Fruit fly (Drosophila melanogaster): ENCODE measurements around the gene mib2.

mib2 gene

DNA sequence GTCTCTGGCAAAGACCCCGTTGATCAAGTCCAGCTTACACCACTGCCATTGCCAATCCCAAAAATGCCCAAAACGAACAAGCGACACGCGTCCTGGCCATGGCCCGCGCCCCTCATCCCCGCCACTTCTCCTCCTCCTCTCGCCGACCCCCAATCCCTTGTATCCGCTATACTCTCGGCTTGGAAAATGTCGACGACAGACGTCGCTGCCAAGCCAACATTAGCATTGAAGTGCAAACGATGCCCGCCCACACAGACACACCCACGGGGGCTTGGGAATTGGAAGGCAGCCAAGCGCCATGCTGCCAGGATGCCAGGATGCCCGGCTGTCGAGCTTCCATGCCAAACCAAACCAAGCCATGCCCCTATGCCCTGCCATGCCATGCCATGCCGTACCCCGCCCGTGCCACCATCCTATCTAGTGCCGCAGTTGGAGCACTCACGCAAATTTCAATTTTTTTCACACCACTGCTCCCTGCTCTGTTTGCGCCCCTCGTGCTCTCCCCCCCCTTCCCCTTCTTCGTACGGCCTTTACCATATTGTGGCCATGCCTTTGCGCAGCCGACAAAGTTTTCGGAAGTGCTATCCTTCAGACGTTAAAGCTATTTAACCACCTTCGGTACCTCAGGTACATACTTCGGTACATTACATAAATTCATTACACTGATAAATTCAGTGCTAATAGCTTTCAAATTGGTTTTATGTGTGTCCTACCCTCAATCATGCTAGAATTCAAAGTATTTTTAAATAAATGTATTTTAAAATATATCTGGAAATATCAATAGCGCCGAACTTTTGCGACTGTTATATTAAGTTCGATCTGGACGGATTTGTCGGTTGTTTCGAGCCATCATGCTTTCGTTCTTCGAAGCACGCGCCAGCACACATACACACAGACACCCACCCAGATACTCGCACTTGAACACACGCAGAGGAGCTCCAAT lies 12.7 kb upstream of the mib2 start (continued):
- TF ChIP-seq Gug (GFP tag; IDR thresholded peaks at IDR 0.05) (0 out of 2 replicates have a peak, but pooled peaks have one; percentile 8), CG6854 (GFP tag; optimal IDR thresholded peaks at IDR 0.05) (peak; percentile 61), topi (GFP tag; optimal IDR thresholded peaks at IDR 0.05) (peak; percentile 81), fd85E (GFP tag; optimal IDR thresholded peaks at IDR 0.05) (peak; percentile 1), pdm3 (GFP tag; optimal IDR thresholded peaks at IDR 0.05) (peak; percentile 84), CG8632 (GFP tag; optimal IDR thresholded peaks at IDR 0.05) (peak; percentile 84), OdsH (GFP tag; optimal IDR thresholded peaks at IDR 0.05) (peak; percentile 84), Blimp-1 (GFP tag; optimal IDR thresholded peaks at IDR 0.05) (peak; percentile 61), CG4318 (GFP tag; optimal IDR thresholded peaks at IDR 0.05) (peak; percentile 65), CG6792 (GFP tag; optimal IDR thresholded peaks at IDR 0.05) (peak; percentile 82), achi (GFP tag; optimal IDR thresholded peaks at IDR 0.05) (peak; percentile 87), CG11762 (GFP tag; optimal IDR thresholded peaks at IDR 0.05; ENCODE audit: insufficient read depth) (peak; percentile 57), vri (GFP tag; optimal IDR thresholded peaks at IDR 0.05) (peak; percentile 68), Hr39 (GFP tag; optimal IDR thresholded peaks at IDR 0.05) (peak; percentile 67), Hr4 (GFP tag; optimal IDR thresholded peaks at IDR 0.05) (peak; percentile 71), CG11902 (GFP tag; optimal IDR thresholded peaks at IDR 0.05) (peak; percentile 66), Sox15 (GFP tag; optimal IDR thresholded peaks at IDR 0.05) (peak; percentile 62), Eip93F (GFP tag; optimal IDR thresholded peaks at IDR 0.05) (peak; percentile 56), cyc (GFP tag; optimal IDR thresholded peaks at IDR 0.05) (peak; percentile 71), CG6163 (GFP tag; IDR thresholded peaks at IDR 0.05) (peak; percentile 66; the same call in 2 of the 3 replicates), Hr38 (GFP tag; optimal IDR thresholded peaks at IDR 0.05) (no peak), CG3919 (GFP tag; optimal IDR thresholded peaks at IDR 0.05) (peak; percentile 80), Smox (GFP tag; optimal IDR thresholded peaks at IDR 0.05) (peak; percentile 78), Ets21C (GFP tag; optimal IDR thresholded peaks at IDR 0.05) (peak; percentile 65), CG32006 (GFP tag; optimal IDR thresholded peaks at IDR 0.05) (peak; percentile 89), fd59A (GFP tag; optimal IDR thresholded peaks at IDR 0.05) (peak; percentile 87), CG9139 (GFP tag; optimal IDR thresholded peaks at IDR 0.05) (peak; percentile 80), spab (GFP tag; optimal IDR thresholded peaks at IDR 0.05) (peak; percentile 84), ss (GFP tag; optimal IDR thresholded peaks at IDR 0.05) (peak; percentile 92 to 96), svp (GFP tag) (peak; percentile 92), Lpt (GFP tag; optimal IDR thresholded peaks at IDR 0.05) (peak; percentile 59), CG1621 (tag; optimal IDR thresholded peaks at IDR 0.05) (peak; percentile 81), CG10631 (GFP tag; optimal IDR thresholded peaks at IDR 0.05) (peak; percentile 84), acj6 (GFP tag; optimal IDR thresholded peaks at IDR 0.05) (peak; percentile 81), CG6808 (GFP tag; optimal IDR thresholded peaks at IDR 0.05) (peak; percentile 85), Eip75B (GFP tag; optimal IDR thresholded peaks at IDR 0.05) (peak; percentile 78), CG6276 (GFP tag; optimal IDR thresholded peaks at IDR 0.05) (peak; percentile 72), CG7368 (GFP tag; optimal IDR thresholded peaks at IDR 0.05) (peak; percentile 53), dac (GFP tag; optimal IDR thresholded peaks at IDR 0.05) (peak; percentile 53), CG16779 (tag; optimal IDR thresholded peaks at IDR 0.05) (peak; percentile 83), salr (GFP tag; optimal IDR thresholded peaks at IDR 0.05) (peak; percentile 54 to 82), Sox14 (GFP tag; optimal IDR thresholded peaks at IDR 0.05) (peak; percentile 88)
